Fruit fly (Drosophila melanogaster): ENCODE data around the gene CG2116.
A peak's percentile ranks its signal among the peaks of the same experiment; 100 is the strongest.

CG2116 gene

dm6 chrX:8143537-8143936, 13.9 kb downstream of the CG2116 start, which contains the start of gene CG17982 (continued):
- TF ChIP-seq CG10669 (GFP tag; optimal IDR thresholded peaks at IDR 0.05) (peak; percentile 91), dsx (GFP tag; optimal IDR thresholded peaks at IDR 0.05; ENCODE audit: poor library complexity, severe bottlenecking) (peak; percentile 85), Met (GFP tag; optimal IDR thresholded peaks at IDR 0.05) (peak; percentile 95), Sox102F (GFP tag; optimal IDR thresholded peaks at IDR 0.05) (peak; percentile 95), fd85E (GFP tag; optimal IDR thresholded peaks at IDR 0.05) (peak; percentile 68), svp (GFP tag) (no peak), OdsH (GFP tag; optimal IDR thresholded peaks at IDR 0.05) (peak; percentile 90), CG6854 (GFP tag; optimal IDR thresholded peaks at IDR 0.05) (peak; percentile 76), Hr38 (GFP tag; optimal IDR thresholded peaks at IDR 0.05) (peak; percentile 24), CG11762 (GFP tag; optimal IDR thresholded peaks at IDR 0.05; ENCODE audit: insufficient read depth) (peak; percentile 77), CG8119 (GFP tag; IDR thresholded peaks at IDR 0.05) (peak; percentile 85), Lpt (GFP tag; optimal IDR thresholded peaks at IDR 0.05) (peak; percentile 86), esn (GFP tag; optimal IDR thresholded peaks at IDR 0.05) (peak; percentile 96), CG1621 (tag; optimal IDR thresholded peaks at IDR 0.05) (peak; percentile 82), Blimp-1 (GFP tag; optimal IDR thresholded peaks at IDR 0.05) (no peak), CG31627 (GFP tag; optimal IDR thresholded peaks at IDR 0.05) (peak; percentile 94), achi (GFP tag; optimal IDR thresholded peaks at IDR 0.05) (peak; percentile 98), spab (GFP tag; optimal IDR thresholded peaks at IDR 0.05) (no peak), fkh (GFP tag; optimal IDR thresholded peaks at IDR 0.05) (peak; percentile 66), cyc (GFP tag; optimal IDR thresholded peaks at IDR 0.05) (peak; percentile 92), Eip75B (GFP tag; optimal IDR thresholded peaks at IDR 0.05) (peak; percentile 94), acj6 (GFP tag; optimal IDR thresholded peaks at IDR 0.05) (peak; percentile 91), Gug (GFP tag; IDR thresholded peaks at IDR 0.05) (peak; percentile 81), Hr4 (GFP tag; optimal IDR thresholded peaks at IDR 0.05) (peak; percentile 92), fd59A (GFP tag; optimal IDR thresholded peaks at IDR 0.05) (peak; percentile 74), topi (GFP tag; optimal IDR thresholded peaks at IDR 0.05) (peak; percentile 94), CG15336 (GFP tag; IDR thresholded peaks at IDR 0.05) (peak; percentile 97), Smox (GFP tag; optimal IDR thresholded peaks at IDR 0.05) (no peak), CG4318 (GFP tag; optimal IDR thresholded peaks at IDR 0.05) (no peak), ss (GFP tag; optimal IDR thresholded peaks at IDR 0.05) (peak in 1 of 2 experiments; percentile 88)

- TF ChIP-seq esn (GFP tag; optimal IDR thresholded peaks at IDR 0.05) (peak; percentile 39), CG6276 (GFP tag; optimal IDR thresholded peaks at IDR 0.05) (no peak), ss (GFP tag; optimal IDR thresholded peaks at IDR 0.05) (no peak), CG11762 (GFP tag; optimal IDR thresholded peaks at IDR 0.05; ENCODE audit: insufficient read depth) (no peak), CG3032 (tag; optimal IDR thresholded peaks at IDR 0.05) (peak; percentile 39), cyc (GFP tag; optimal IDR thresholded peaks at IDR 0.05) (peak; percentile 13), CG1621 (tag; optimal IDR thresholded peaks at IDR 0.05) (no peak), Eip78C (GFP tag) (peak; percentile 74), CG8119 (GFP tag; IDR thresholded peaks at IDR 0.05) (no peak), topi (GFP tag; optimal IDR thresholded peaks at IDR 0.05) (peak; percentile 46), acj6 (GFP tag; optimal IDR thresholded peaks at IDR 0.05) (peak; percentile 10), CG31627 (GFP tag; optimal IDR thresholded peaks at IDR 0.05) (no peak), CG32006 (GFP tag; optimal IDR thresholded peaks at IDR 0.05) (no peak), Sox14 (GFP tag; optimal IDR thresholded peaks at IDR 0.05) (peak; percentile 22), Smox (GFP tag; optimal IDR thresholded peaks at IDR 0.05) (no peak), lz (GFP tag; optimal IDR thresholded peaks at IDR 0.05) (peak; percentile 15), Sox102F (GFP tag; optimal IDR thresholded peaks at IDR 0.05) (no peak), CG7368 (GFP tag; optimal IDR thresholded peaks at IDR 0.05) (no peak)
Measured at dm6 chrX:8145501-8146157, 16.0 kb downstream of the CG2116 start, which contains the start of the genes alpha-PheRS and CG2129. TSS of gene alpha-PheRS (minus strand) at chrX:8145602. TSS of gene CG2129 (plus strand) at chrX:8145839.

Data from whole organism, prepupa.